Comparison of ENCODE assay signal across 4 worm cellular contexts in the genomic region with DNA sequence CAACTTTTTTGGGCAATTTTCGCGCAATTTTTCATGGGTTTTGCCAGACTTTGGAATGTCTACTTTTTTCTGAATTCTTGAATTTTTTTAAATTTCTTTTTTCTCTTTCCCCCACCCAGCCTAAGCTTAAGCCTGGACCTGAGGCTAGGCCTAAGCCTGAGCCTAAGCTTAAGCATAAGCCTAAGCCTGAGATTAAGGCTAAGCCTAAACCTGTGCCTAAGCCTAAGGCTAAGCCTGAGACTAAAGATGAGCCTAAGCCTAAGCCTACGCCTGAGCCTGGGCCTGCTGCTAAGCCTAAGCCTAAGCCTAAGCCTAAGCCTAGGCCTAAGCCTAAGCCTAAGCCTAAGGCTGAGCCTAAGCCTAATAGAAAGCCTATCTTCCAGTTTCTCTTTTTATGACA.
TF ChIP-seq lines count a peak whose summit lies in the region.

No protein-coding gene starts in this region.

TF ChIP-seq in whole organism, early embryonic, 17 proteins besides CTCF, POLR2A, EP300 and RAD21:
- peak; percentile 90 for TF ChIP-seq ceh-36 (tag; optimal IDR thresholded peaks at IDR 0.05; lab: Kevin White, UChicago)
- no peak for TF ChIP-seq hmg-4 (GFP tag; optimal IDR thresholded peaks at IDR 0.05; lab: Kevin White, UChicago)

TF ChIP-seq in whole organism, late embryonic, 69 proteins besides CTCF, POLR2A, EP300 and RAD21:
- TF ChIP-seq pat-9 (tag; optimal IDR thresholded peaks at IDR 0.05; lab: Kevin White, UChicago) (no peak), ceh-34 (tag; optimal IDR thresholded peaks at IDR 0.05; lab: Kevin White, UChicago) (no peak), dmd-4 (tag; optimal IDR thresholded peaks at IDR 0.05; lab: Kevin White, UChicago; ENCODE audit: borderline replicate concordance) (no peak), C38D4.7 (GFP tag; optimal IDR thresholded peaks at IDR 0.05; lab: Kevin White, UChicago) (no peak), dve-1 (tag; optimal IDR thresholded peaks at IDR 0.05; lab: Kevin White, UChicago) (peak; percentile 70), pax-1 (tag; optimal IDR thresholded peaks at IDR 0.05; lab: Kevin White, UChicago) (no peak), ets-4 (tag; optimal IDR thresholded peaks at IDR 0.05; lab: Kevin White, UChicago) (no peak), pros-1 (tag; optimal IDR thresholded peaks at IDR 0.05; lab: Kevin White, UChicago) (no peak), sox-4 (tag; optimal IDR thresholded peaks at IDR 0.05; lab: Kevin White, UChicago) (no peak), unc-42 (tag; optimal IDR thresholded peaks at IDR 0.05; lab: Kevin White, UChicago) (no peak), K02D7.2 (tag; optimal IDR thresholded peaks at IDR 0.05; lab: Kevin White, UChicago) (peak; percentile 21), ama-1 (optimal IDR thresholded peaks at IDR 0.05; lab: Kevin White, UChicago) (no peak), npax-4 (tag; optimal IDR thresholded peaks at IDR 0.05; lab: Kevin White, UChicago) (no peak), lin-11 (tag; optimal IDR thresholded peaks at IDR 0.05; lab: Kevin White, UChicago) (no peak)

TF ChIP-seq in whole organism, midembryonic, 9 proteins besides CTCF, POLR2A, EP300 and RAD21:
- peak; percentile 58; the same call in 1 of the 2 replicates for TF ChIP-seq ztf-29 (GFP tag; IDR thresholded peaks at IDR 0.05; lab: Robert Waterston, UW)
- TF ChIP-seq ref-1 (GFP tag; conservative IDR thresholded peaks at IDR 0.05; lab: Robert Waterston, UW), result no peak
- no peak for TF ChIP-seq med-1 (GFP tag; optimal IDR thresholded peaks at IDR 0.05; lab: Kevin White, UChicago; ENCODE audit: insufficient read depth)
- TF ChIP-seq klf-2 (GFP tag; conservative IDR thresholded peaks at IDR 0.05; lab: Robert Waterston, UW), result no peak
- no peak for TF ChIP-seq ztf-23 (GFP tag; IDR thresholded peaks at IDR 0.05; lab: Robert Waterston, UW)
- no peak for TF ChIP-seq cog-1 (tag; optimal IDR thresholded peaks at IDR 0.05; lab: Kevin White, UChicago)
- TF ChIP-seq T22C8.4 (GFP tag; IDR thresholded peaks at IDR 0.05; lab: Robert Waterston, UW), result no peak
- TF ChIP-seq flt-1 (GFP tag; IDR thresholded peaks at IDR 0.05; lab: Robert Waterston, UW), result no peak
- TF ChIP-seq tab-1 (GFP tag; IDR thresholded peaks at IDR 0.05; lab: Robert Waterston, UW), result no peak

TF ChIP-seq in whole organism, mixed stage, embryonic, 35 proteins besides CTCF, POLR2A, EP300 and RAD21:
- TF ChIP-seq ham-2 (GFP tag; optimal IDR thresholded peaks at IDR 0.05; lab: Kevin White, UChicago) (peak; percentile 20), snpc-4 (tag; optimal IDR thresholded peaks at IDR 0.05; lab: Kevin White, UChicago) (no peak)
